Fruit fly (Drosophila melanogaster): ENCODE data around the gene FMRFaR.

The FMRFaR gene

DNA sequence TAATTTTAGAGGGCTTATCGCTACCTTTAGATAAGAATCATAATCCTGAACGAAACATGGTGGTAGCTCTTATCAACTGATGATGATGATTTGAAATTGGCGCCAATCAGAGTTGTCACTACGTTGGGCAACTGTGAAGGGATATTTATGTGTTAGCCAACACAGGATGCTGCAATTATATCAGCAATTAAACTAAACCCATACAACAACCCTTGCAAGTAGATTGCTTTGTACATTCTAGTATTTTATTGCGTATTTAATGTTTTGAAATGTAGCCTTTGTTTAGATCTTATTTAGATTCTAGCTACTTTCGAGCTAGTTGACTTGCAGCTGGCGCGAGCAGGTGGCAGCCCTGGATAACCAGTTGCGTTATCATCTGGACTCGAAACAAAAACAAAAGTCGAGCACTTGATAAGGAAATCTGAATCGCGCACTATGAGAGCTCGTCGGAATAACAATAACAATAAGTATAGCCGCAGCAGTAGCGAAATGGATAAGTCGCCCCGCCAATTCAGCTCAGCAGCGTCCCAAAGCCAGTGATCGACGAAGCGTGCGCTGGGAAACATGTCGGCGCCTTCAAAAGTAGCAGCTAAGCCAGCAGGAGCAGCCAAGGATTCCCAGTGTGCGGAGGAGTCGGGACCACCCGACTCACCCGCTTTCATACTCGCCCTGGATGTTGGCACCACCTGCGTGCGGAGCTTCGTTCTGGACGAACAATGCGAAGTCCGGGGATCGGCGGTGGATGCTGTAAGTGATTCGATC is 50.8 kb downstream of the FMRFaR start, which contains the start of gene CG1271 (continued):
- TF ChIP-seq twi (tag; optimal IDR thresholded peaks at IDR 0.05) (peak; percentile 59), CG17385 (GFP tag; optimal IDR thresholded peaks at IDR 0.05) (peak; percentile 36), CG12942 (GFP tag; optimal IDR thresholded peaks at IDR 0.05) (peak; percentile 36), CG18476 (GFP tag; optimal IDR thresholded peaks at IDR 0.05) (peak; percentile 52), jing (GFP tag; optimal IDR thresholded peaks at IDR 0.05) (no peak), sug (tag; optimal IDR thresholded peaks at IDR 0.05) (peak; percentile 93), zf30C (GFP tag; optimal IDR thresholded peaks at IDR 0.05) (no peak), CG14860 (GFP tag; IDR thresholded peaks at IDR 0.05; ENCODE audit: partially characterized antibody) (no peak), yki (optimal IDR thresholded peaks at IDR 0.05) (no peak), CG32767 (GFP tag; IDR thresholded peaks at IDR 0.05) (no peak), CG18619 (GFP tag; optimal IDR thresholded peaks at IDR 0.05) (peak; percentile 62), Ada2b (GFP tag; IDR thresholded peaks at IDR 0.05) (0 out of 2 replicates have a peak, but pooled peaks have one; percentile 25), hkb (optimal IDR thresholded peaks at IDR 0.05) (peak; percentile 84), hkb (GFP tag; IDR thresholded peaks at IDR 0.05) (peak; percentile 59), tna (GFP tag; IDR thresholded peaks at IDR 0.05; ENCODE audit: partially characterized antibody) (no peak), Ravus (GFP tag; IDR thresholded peaks at IDR 0.05) (0 out of 2 replicates have a peak, but pooled peaks have one; percentile 3), CG8924 (tag; optimal IDR thresholded peaks at IDR 0.05) (peak; percentile 61), CG12104 (GFP tag; optimal IDR thresholded peaks at IDR 0.05) (peak; percentile 54), crol (GFP tag; IDR thresholded peaks at IDR 0.05) (no peak), kni (GFP tag; optimal IDR thresholded peaks at IDR 0.05) (peak; percentile 93), HLH3B (GFP tag; IDR thresholded peaks at IDR 0.05) (peak; percentile 20; the same call in 1 of the 2 replicates), Max (GFP tag; optimal IDR thresholded peaks at IDR 0.05) (peak; percentile 72), otp (GFP tag; IDR thresholded peaks at IDR 0.05) (no peak), tup (GFP tag; optimal IDR thresholded peaks at IDR 0.05) (no peak), Asciz (GFP tag; optimal IDR thresholded peaks at IDR 0.05) (no peak), gt (GFP tag; IDR thresholded peaks at IDR 0.05) (no peak), CG10209 (GFP tag; optimal IDR thresholded peaks at IDR 0.05) (peak; percentile 54), gsb-n (tag; optimal IDR thresholded peaks at IDR 0.05) (no peak), CG9437 (GFP tag; optimal IDR thresholded peaks at IDR 0.05) (peak; percentile 44), ken (GFP tag; IDR thresholded peaks at IDR 0.05) (0 out of 3 replicates have a peak, but pooled peaks have one; percentile 44), Opbp (GFP tag; IDR thresholded peaks at IDR 0.05; ENCODE audit: partially characterized antibody) (no peak; the same call in 2 of the 3 replicates), tap (tag; optimal IDR thresholded peaks at IDR 0.05) (peak; percentile 60), ewg (GFP tag; optimal IDR thresholded peaks at IDR 0.05) (no peak), HmgZ (tag; optimal IDR thresholded peaks at IDR 0.05) (peak; percentile 62), CG34422 (GFP tag; IDR thresholded peaks at IDR 0.05) (0 out of 3 replicates have a peak, but pooled peaks have one; percentile 55), fd102C (GFP tag; optimal IDR thresholded peaks at IDR 0.05) (no peak), CG1529 (GFP tag; optimal IDR thresholded peaks at IDR 0.05) (peak; percentile 20), Fer2 (tag; optimal IDR thresholded peaks at IDR 0.05) (peak; percentile 20), CG17802 (tag; optimal IDR thresholded peaks at IDR 0.05) (peak; percentile 5), MBD-R2 (GFP tag; IDR thresholded peaks at IDR 0.05) (peak; percentile 47), amos (GFP tag; IDR thresholded peaks at IDR 0.05; ENCODE audit: partially characterized antibody) (peak; percentile 16; the same call in 1 of the 2 replicates), Usf (GFP tag; optimal IDR thresholded peaks at IDR 0.05) (no peak), CG6689 (GFP tag; IDR thresholded peaks at IDR 0.05) (peak; percentile 17; the same call in 1 of the 2 replicates), CG3995 (GFP tag; optimal IDR thresholded peaks at IDR 0.05) (peak; percentile 57), Sox100B (GFP tag; optimal IDR thresholded peaks at IDR 0.05) (no peak), luna (GFP tag; optimal IDR thresholded peaks at IDR 0.05) (no peak), Aef1 (GFP tag; IDR thresholded peaks at IDR 0.05) (peak; percentile 78), CG17359 (tag; optimal IDR thresholded peaks at IDR 0.05) (peak; percentile 60), B-H1 (GFP tag; IDR thresholded peaks at IDR 0.05) (no peak)
